Worm (Caenorhabditis elegans) whole organism, mixed stage, embryonic: ENCODE data around the gene F37H8.5.

Experiments used
- elt-1 ChIP-seq: sonication (generic microtip); optimal IDR thresholded peaks from 2 replicates; lab custom pipeline; 2017; ENCODE audit warnings: missing genetic modification characterization, mild to moderate bottlenecking, missing compliant biosample characterization, antibody characterized with exemption, moderate library complexity, borderline replicate concordance; ENCODE audit not compliant: insufficient read depth
- elt-3 ChIP-seq: fragments of 150-350 bp; optimal IDR thresholded peaks from 2 replicates; lab custom pipeline; 2014; ENCODE audit warnings: missing biosample characterization, missing genetic modification characterization
- lin-13 ChIP-seq: fragments of 150-350 bp; optimal IDR thresholded peaks from 2 replicates; lab custom pipeline; 2014; ENCODE audit warnings: missing biosample characterization, missing genetic modification characterization
- mep-1 ChIP-seq: fragments of 150-350 bp; optimal IDR thresholded peaks from 2 replicates; lab custom pipeline; 2017; ENCODE audit warnings: missing biosample characterization, missing genetic modification reagents, missing genetic modification characterization, inconsistent platforms
- nhr-12 ChIP-seq: fragments of 150-350 bp; optimal IDR thresholded peaks from 2 replicates; lab custom pipeline; 2014; ENCODE audit warnings: missing biosample characterization, missing genetic modification characterization
- nhr-2 ChIP-seq: fragments of 150-350 bp; optimal IDR thresholded peaks from 2 replicates; lab custom pipeline; 2014; ENCODE audit warnings: missing biosample characterization, missing genetic modification characterization
- nhr-28 ChIP-seq: fragments of 150-350 bp; optimal IDR thresholded peaks from 2 replicates; lab custom pipeline; 2014; ENCODE audit warnings: missing biosample characterization, missing genetic modification characterization
- nhr-76 ChIP-seq: sonication (generic microtip); optimal IDR thresholded peaks from 2 replicates; lab custom pipeline; 2017; ENCODE audit warnings: missing biosample characterization, missing genetic modification characterization
- pha-4 ChIP-seq: fragments of 150-350 bp; optimal IDR thresholded peaks from 2 replicates; lab custom pipeline; 2018; ENCODE audit warnings: missing biosample characterization, missing genetic modification reagents, missing genetic modification characterization
- snpc-4 ChIP-seq: fragments of 150-350 bp; optimal IDR thresholded peaks from 2 replicates; lab custom pipeline; 2014; ENCODE audit warnings: missing biosample characterization, missing genetic modification characterization
- unc-120 ChIP-seq: sonication (generic microtip); optimal IDR thresholded peaks from 2 replicates; lab custom pipeline; 2017; ENCODE audit warnings: missing genetic modification characterization, missing compliant biosample characterization; ENCODE audit not compliant: poor library complexity, severe bottlenecking
- unc-39 ChIP-seq: fragments of 150-350 bp; optimal IDR thresholded peaks from 2 replicates; lab custom pipeline; 2014; ENCODE audit warnings: missing biosample characterization, missing genetic modification characterization
- unc-62 ChIP-seq: fragments of 150-350 bp; optimal IDR thresholded peaks from 2 replicates; lab custom pipeline; 2014; ENCODE audit warnings: missing biosample characterization, missing genetic modification reagents, missing genetic modification characterization

- TF ChIP-seq snpc-4 (tag; lab: Kevin White, UChicago) (no peak), unc-39 (tag; lab: Kevin White, UChicago) (no peak), nhr-28 (no peak), pha-4 (no peak), mep-1 (tag; lab: Kevin White, UChicago) (no peak), lin-13 (tag; lab: Kevin White, UChicago) (no peak), elt-3 (tag; lab: Kevin White, UChicago) (no peak), unc-120 (tag; lab: Kevin White, UChicago) (no peak), nhr-12 (tag; lab: Kevin White, UChicago) (no peak), nhr-76 (tag; lab: Kevin White, UChicago) (no peak), unc-62 (no peak), nhr-2 (tag; lab: Kevin White, UChicago) (no peak), elt-1 (no peak)
Measured at ce11 chrII:11155400-11155799, 32.6 kb upstream of the F37H8.5 start.
